Worm (Caenorhabditis elegans): ENCODE data around the gene srj-33.

srj-33 gene

DNA sequence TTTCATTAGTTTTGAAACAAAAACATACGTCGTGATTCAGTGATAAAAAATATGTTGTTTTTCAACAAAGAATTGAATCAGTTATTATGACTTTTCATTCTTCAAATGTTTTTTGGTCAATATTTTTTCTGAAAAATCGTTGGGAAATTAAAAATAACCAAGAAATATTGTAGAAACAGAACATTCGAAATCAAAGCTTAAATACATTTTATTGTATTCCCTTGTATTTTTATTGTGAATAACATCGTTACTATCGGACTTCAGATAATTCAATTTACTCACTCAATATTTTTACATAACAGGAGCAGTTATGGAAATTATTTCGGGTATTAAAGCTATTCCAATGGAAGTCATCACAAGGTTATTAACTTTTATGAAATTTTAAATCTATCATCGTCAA, 20.7 kb downstream of the srj-33 start, which contains the start of gene C50H2.4:
Gene C50H2.4, plus strand, starts transcription at position 301 of the 400 bp plus-strand sequence.
- TF ChIP-seq unc-62 (GFP tag; optimal IDR thresholded peaks at IDR 0.05): no peak

DNA sequence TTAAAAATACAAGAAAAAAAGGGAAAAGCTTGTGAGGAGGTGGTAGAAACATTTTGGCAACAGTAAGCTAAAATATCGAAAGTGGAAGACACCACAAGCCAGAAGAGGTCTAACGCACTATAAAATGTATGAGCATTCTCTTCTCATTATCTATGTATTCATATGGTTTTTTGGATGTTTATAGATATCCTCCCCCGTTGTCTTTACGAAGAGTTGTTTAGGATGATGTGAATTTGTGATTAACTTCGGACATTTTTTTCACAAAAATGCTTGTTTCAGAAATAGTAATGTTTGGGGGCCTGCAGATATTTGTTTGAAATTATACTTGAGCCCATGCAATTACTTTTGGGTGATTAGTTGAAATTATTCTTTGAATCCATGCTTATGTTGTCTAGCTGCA, 22.3 kb downstream of the srj-33 start, which contains the start of gene mec-9:
Gene mec-9, minus strand, starts transcription at position 101 of the 400 bp plus-strand sequence.
- no peak for TF ChIP-seq unc-62 (GFP tag; optimal IDR thresholded peaks at IDR 0.05)

DNA sequence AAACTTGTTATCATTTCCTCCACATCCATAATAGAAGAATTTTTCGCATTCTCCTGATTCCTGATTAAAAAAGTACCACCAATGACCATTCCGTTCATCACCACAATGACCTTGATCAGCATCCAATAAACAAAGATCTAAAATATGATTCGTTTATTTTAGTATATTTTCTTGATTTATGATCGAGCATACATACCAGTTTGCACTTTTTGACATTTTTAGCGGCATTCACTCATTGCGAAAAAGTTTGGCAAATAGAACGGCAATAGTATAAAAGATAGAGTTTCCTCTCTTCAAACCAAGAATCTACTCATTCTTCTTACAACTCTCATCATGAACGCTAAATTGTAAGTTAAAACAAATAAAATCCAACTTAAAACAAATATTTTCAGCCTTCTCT, 23.5 kb downstream of the srj-33 start, which contains the start of gene fipr-10:
Gene fipr-10, plus strand, starts transcription at position 301 of the 400 bp plus-strand sequence.
- TF ChIP-seq unc-62 (GFP tag; optimal IDR thresholded peaks at IDR 0.05): no peak

DNA sequence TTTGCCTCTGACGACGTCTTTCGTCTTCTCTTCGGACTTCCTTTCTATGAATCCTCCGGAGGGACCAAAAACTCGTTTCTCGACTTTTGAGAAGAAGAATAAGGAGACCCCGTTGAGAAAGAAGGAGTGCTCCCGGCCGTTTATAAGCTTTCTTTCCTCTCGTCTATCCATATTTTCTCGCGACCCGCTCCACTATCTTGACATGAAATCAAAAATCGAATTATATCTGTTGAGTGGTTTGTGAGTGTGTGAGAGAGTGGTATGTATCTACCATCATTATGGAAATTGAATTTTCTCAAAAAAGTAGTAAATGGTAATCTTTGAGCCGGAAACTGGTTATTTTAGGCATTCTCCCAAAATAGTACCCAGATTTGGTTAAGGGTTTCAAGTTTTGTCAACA, 26.2 kb downstream of the srj-33 start:
- TF ChIP-seq unc-62 (GFP tag; optimal IDR thresholded peaks at IDR 0.05): no peak

DNA sequence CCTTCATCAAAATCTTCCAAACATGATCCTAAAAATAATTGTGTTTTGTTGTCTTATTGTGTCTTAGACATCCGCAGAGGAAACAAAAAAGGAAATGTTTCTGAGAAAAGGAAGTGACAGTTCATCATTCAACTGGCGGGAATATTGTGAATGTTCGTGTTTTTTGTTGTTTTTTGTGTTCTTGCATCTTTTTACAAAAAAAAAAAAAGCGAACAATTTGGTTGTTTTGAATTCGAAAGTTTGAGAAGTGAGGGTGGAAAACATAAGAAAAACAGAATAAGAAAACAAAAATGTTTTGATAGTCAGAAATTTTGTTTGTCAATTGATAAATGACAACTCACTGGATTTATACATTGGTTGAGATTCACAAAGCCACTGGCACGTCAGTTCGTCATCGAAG, 27.7 kb downstream of the srj-33 start:
- no peak for TF ChIP-seq unc-62 (GFP tag; optimal IDR thresholded peaks at IDR 0.05)

DNA sequence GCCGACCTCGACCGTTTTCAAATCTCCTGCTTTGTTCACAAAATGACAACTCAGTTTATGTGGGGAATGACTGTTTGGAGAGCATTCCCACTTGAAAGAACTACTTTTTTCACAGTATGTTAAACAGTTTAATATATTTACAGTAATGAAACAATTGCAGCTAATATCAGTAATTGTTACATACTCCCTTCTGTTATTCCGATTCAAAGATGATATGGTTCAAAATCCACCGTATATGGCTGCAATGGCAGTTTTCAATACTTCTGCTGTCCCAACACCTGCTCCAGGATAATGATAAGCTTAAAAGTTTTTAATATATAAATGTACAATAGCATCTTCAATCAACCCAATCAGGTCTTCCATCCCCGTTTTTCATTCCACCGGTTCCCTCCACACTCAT, 30.1 kb downstream of the srj-33 start:
- TF ChIP-seq unc-62 (GFP tag; optimal IDR thresholded peaks at IDR 0.05): no peak

DNA sequence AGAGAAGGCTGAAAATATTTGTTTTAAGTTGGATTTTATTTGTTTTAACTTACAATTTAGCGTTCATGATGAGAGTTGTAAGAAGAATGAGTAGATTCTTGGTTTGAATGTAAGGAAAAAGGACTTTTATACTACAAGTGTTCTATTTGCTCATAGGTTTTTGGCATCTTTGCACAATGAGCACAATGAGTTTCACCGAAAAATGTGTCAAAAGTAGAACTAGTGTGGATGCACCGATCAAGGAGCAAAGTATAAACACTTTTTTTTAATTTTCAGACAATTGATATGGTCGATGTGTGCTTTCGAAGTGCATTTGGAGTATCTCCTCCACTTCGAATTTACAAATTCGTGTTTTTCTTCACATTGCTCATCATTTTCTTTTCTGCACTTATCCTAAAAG, 31.2 kb downstream of the srj-33 start, which contains the start of gene fipr-11:
Gene fipr-11, minus strand, starts transcription at position 101 of the 400 bp plus-strand sequence.
- TF ChIP-seq unc-62 (GFP tag; optimal IDR thresholded peaks at IDR 0.05): no peak

DNA sequence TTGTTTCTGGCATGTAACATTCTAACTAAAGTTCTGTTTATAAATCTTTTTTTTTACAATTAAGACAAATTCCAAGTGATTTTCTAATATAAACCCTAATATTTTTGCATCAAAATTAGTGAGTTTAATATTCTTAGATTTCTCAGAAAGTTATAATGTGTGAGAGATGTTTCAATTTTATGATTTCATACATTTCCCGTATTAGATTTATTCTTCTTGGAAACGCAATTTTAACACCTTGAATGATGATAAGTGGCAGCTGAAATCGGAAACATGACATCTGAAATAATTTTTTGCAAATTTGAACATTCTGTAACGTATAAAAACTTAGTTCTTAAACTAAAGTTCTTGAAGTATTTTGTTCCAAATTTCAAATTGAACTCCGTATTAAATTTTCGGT, 36.2 kb downstream of the srj-33 start:
- no peak for TF ChIP-seq unc-62 (GFP tag; optimal IDR thresholded peaks at IDR 0.05)

DNA sequence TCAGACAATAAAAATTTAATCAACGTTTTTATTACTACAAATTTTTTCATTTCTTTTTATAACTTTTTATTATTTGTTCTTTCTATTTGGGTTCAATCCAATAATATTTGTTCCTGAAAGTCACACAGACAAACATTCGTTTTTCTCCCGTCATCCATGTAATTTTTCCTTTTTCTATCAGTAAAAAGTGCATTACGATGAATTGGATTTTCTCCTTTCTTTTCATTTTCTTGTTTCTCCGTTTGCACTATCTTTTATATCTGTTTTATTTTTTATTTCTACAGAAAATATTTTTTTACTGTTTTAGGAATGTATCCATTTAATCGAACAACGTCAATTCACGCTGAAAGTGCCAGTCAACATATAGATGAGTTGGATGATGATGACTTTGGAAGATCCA, 38.1 kb downstream of the srj-33 start, which contains the start of gene egl-47:
Gene egl-47, plus strand, starts transcription at position 301 of the 400 bp plus-strand sequence.
- TF ChIP-seq unc-62 (GFP tag; optimal IDR thresholded peaks at IDR 0.05): no peak

DNA sequence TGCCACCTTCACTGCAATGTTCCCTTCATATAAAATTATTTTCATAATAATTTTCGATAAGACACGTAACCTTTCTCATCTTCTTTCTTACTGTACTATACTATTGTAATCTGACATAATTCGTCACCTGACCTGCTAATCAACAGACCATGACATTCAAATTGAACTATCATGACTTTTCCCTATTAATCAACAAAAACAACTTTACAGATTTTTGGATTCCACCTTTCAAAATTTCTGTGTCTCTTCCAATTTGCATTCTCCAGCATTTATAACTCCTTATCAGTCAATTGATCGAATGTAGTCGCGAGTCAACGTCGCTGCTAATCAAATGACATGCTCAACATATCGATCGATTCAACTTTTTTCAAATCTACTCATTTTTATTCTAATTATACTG, 47.7 kb downstream of the srj-33 start, which contains the start of gene fshr-1:
Gene fshr-1, plus strand, starts transcription at position 209 of the 400 bp plus-strand sequence.
- TF ChIP-seq unc-62 (GFP tag; optimal IDR thresholded peaks at IDR 0.05): no peak

DNA sequence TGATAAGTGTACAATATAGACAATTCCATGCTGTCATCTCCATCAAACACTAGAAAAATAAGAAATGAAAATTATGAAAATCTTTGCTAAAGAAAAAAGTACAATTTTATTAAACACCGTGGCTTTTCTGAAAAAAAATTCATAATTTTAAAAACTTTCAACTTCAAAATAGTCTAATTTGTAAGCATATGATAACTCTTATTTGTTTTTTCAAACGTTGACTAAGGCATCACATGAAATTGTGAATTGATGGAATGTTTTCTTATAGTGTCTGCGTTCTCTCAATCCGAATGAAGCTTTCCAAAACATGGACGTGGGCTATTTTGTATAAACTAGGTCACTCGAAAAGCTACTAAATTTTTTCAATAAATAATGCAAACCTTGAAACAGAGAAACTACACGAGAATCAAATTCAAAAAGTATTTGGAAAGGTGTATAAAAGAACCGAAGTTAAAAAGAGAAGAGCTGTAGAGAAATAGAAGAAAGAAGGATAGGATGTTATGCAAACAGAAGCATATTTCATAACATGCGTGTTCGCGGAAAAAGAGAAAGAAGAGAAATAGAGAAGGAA, 51.3 kb downstream of the srj-33 start, which contains the start of gene clp-9:
Gene clp-9, minus strand, starts transcription at position 51 of the 571 bp plus-strand sequence.
- TF ChIP-seq unc-62 (GFP tag; optimal IDR thresholded peaks at IDR 0.05): no peak
